Worm (Caenorhabditis elegans) whole organism, L4 larva: Measurements from ENCODE around the gene sds-22.

Experiments
- aly-2 ChIP-seq: sonication (generic microtip); optimal IDR thresholded peaks from 2 replicates; lab custom pipeline; 2018; ENCODE audit warnings: missing biosample characterization, missing genetic modification characterization
- ama-1 ChIP-seq: fragments of 150-350 bp; optimal IDR thresholded peaks from 2 replicates; lab custom pipeline; 2014; ENCODE audit warnings: inconsistent platforms, mixed read lengths
- ceh-20 ChIP-seq: fragments of 200-800 bp; sonication (Bioruptor generic); IDR thresholded peaks from 2 replicates; pipeline ENCODE4 v1.3.6; 2022; ENCODE audit warnings: missing genetic modification reagents, missing genetic modification characterization, missing compliant biosample characterization
- lin-13 ChIP-seq: fragments of 150-350 bp; optimal IDR thresholded peaks from 2 replicates; lab custom pipeline; 2014; ENCODE audit warnings: missing biosample characterization, missing genetic modification reagents, missing genetic modification characterization
- lin-39 ChIP-seq: fragments of 150-350 bp; optimal IDR thresholded peaks from 2 replicates; lab custom pipeline; 2014; ENCODE audit warnings: missing biosample characterization, missing genetic modification reagents, missing genetic modification characterization
- saeg-2 ChIP-seq: fragments of 200-800 bp; sonication (Bioruptor generic); IDR thresholded peaks from 2 replicates; pipeline ENCODE4 v1.3.6; 2022; ENCODE audit warnings: missing genetic modification reagents, missing genetic modification characterization, missing compliant biosample characterization

- no peak for TF ChIP-seq lin-39
- TF ChIP-seq ama-1 (lab: Kevin White, UChicago) = no peak
- no peak for TF ChIP-seq lin-13
- no peak for TF ChIP-seq saeg-2 (GFP tag; lab: Robert Waterston, UW)
- TF ChIP-seq ceh-20 (GFP tag; lab: Robert Waterston, UW) = no peak
- no peak for TF ChIP-seq aly-2 (tag; lab: Kevin White, UChicago)
Observed at ce11 chrII:7809358-7809914, 48.8 kb upstream of the sds-22 start.
